Fruit fly (Drosophila melanogaster) whole organism, embryonic: ENCODE measurements around the gene mRpS31.

Experiments used
- Aef1 ChIP-seq: fragments of 200-800 bp; sonication (Bioruptor generic); IDR thresholded peaks from 3 replicates; pipeline ENCODE4 v1.3.6; 2022; ENCODE audit warnings: missing biosample characterization, missing genetic modification characterization
- CG1024 ChIP-seq: fragments of 200-800 bp; sonication (Bioruptor generic); IDR thresholded peaks from 2 replicates; pipeline ENCODE4 v1.3.6; 2022; ENCODE audit warnings: missing biosample characterization, missing genetic modification characterization
- CG10959 ChIP-seq: fragments of 200-800 bp; sonication (Bioruptor generic); IDR thresholded peaks from 2 replicates; pipeline ENCODE4 v1.3.6; 2022; ENCODE audit warnings: missing biosample characterization, missing genetic modification characterization
- CG11247 ChIP-seq: fragments of 200-800 bp; sonication (Bioruptor generic); IDR thresholded peaks from 2 replicates; pipeline ENCODE4 v1.3.6; 2022; ENCODE audit warnings: missing biosample characterization, missing genetic modification characterization
- CG12071 ChIP-seq: fragments of 200-800 bp; sonication (Bioruptor generic); optimal IDR thresholded peaks from 3 replicates; lab custom pipeline; 2018; ENCODE audit warnings: missing biosample characterization, mild to moderate bottlenecking, missing genetic modification characterization
- CG12236 ChIP-seq: fragments of 200-800 bp; sonication (Bioruptor generic); optimal IDR thresholded peaks from 2 replicates; lab custom pipeline; 2016; ENCODE audit warnings: missing biosample characterization, missing genetic modification characterization
- CG14667 ChIP-seq: fragments of 200-800 bp; sonication (Bioruptor generic); IDR thresholded peaks from 2 replicates; pipeline ENCODE4 v1.3.6; 2022; ENCODE audit warnings: missing biosample characterization, missing genetic modification characterization
- CG17568 ChIP-seq: fragments of 200-800 bp; sonication (Bioruptor generic); optimal IDR thresholded peaks from 2 replicates; lab custom pipeline; 2018; ENCODE audit warnings: missing biosample characterization, mild to moderate bottlenecking, missing genetic modification characterization, moderate library complexity
- CG2678 ChIP-seq: fragments of 200-800 bp; sonication (Bioruptor generic); optimal IDR thresholded peaks from 3 replicates; lab custom pipeline; 2019; ENCODE audit warnings: missing biosample characterization, mild to moderate bottlenecking, missing genetic modification characterization, moderate library complexity
- CG31388 ChIP-seq: fragments of 200-800 bp; sonication (Bioruptor generic); optimal IDR thresholded peaks from 2 replicates; lab custom pipeline; 2016; ENCODE audit warnings: missing biosample characterization, missing genetic modification characterization
- CG32767 ChIP-seq: fragments of 200-800 bp; sonication (Bioruptor generic); IDR thresholded peaks from 2 replicates; pipeline ENCODE4 v1.3.6; 2022; ENCODE audit warnings: missing biosample characterization, missing genetic modification characterization
- CG33213 ChIP-seq: fragments of 200-800 bp; sonication (Bioruptor generic); optimal IDR thresholded peaks from 3 replicates; lab custom pipeline; 2016; ENCODE audit warnings: missing biosample characterization, missing genetic modification characterization
- CG6175 ChIP-seq: fragments of 200-800 bp; sonication (Bioruptor generic); IDR thresholded peaks from 3 replicates; pipeline ENCODE4 v1.3.6; 2022; ENCODE audit warnings: missing biosample characterization, missing genetic modification characterization
- CG7357 ChIP-seq: fragments of 200-800 bp; sonication (Bioruptor generic); IDR thresholded peaks from 3 replicates; pipeline ENCODE4 v1.3.6; 2022; ENCODE audit warnings: missing biosample characterization, missing genetic modification characterization
- CG7928 ChIP-seq: fragments of 200-800 bp; sonication (Bioruptor generic); optimal IDR thresholded peaks from 2 replicates; lab custom pipeline; 2017; ENCODE audit warnings: missing biosample characterization, mild to moderate bottlenecking, missing genetic modification characterization
- CG8924 ChIP-seq: fragments of 200-800 bp; optimal IDR thresholded peaks from 3 replicates; lab custom pipeline; 2019; ENCODE audit warnings: missing biosample characterization, mild to moderate bottlenecking, missing genetic modification characterization, moderate library complexity
- D19B ChIP-seq: fragments of 200-800 bp; sonication (Bioruptor generic); optimal IDR thresholded peaks from 2 replicates; lab custom pipeline; 2017; ENCODE audit warnings: missing biosample characterization, mild to moderate bottlenecking, missing genetic modification characterization
- Deaf1 ChIP-seq: fragments of 200-800 bp; optimal IDR thresholded peaks from 3 replicates; lab custom pipeline; 2019; ENCODE audit warnings: missing biosample characterization, mild to moderate bottlenecking, missing genetic modification characterization, moderate library complexity
- Doc3 ChIP-seq: fragments of 200-800 bp; sonication (Bioruptor generic); IDR thresholded peaks from 3 replicates; pipeline ENCODE4 v1.3.6; 2022; ENCODE audit warnings: missing biosample characterization, missing genetic modification characterization; ENCODE audit not compliant: partially characterized antibody
- H15 ChIP-seq: fragments of 200-800 bp; sonication (Bioruptor generic); IDR thresholded peaks from 3 replicates; pipeline ENCODE4 v1.3.6; 2022; ENCODE audit warnings: missing biosample characterization, missing genetic modification characterization
- HLH4C ChIP-seq: fragments of 200-800 bp; sonication (Bioruptor generic); IDR thresholded peaks from 3 replicates; pipeline ENCODE4 v1.3.6; 2022; ENCODE audit warnings: missing biosample characterization, missing genetic modification characterization; ENCODE audit not compliant: partially characterized antibody
- HLH54F ChIP-seq: fragments of 200-800 bp; sonication (Bioruptor generic); optimal IDR thresholded peaks from 3 replicates; lab custom pipeline; 2016; ENCODE audit warnings: missing biosample characterization, missing genetic modification characterization
- MBD-R2 ChIP-seq: fragments of 200-800 bp; sonication (Bioruptor generic); IDR thresholded peaks from 2 replicates; pipeline ENCODE4 v1.3.6; 2022; ENCODE audit warnings: missing biosample characterization, missing genetic modification characterization
- Meics ChIP-seq: fragments of 200-800 bp; sonication (Bioruptor generic); optimal IDR thresholded peaks from 2 replicates; lab custom pipeline; 2017; ENCODE audit warnings: missing biosample characterization, mild to moderate bottlenecking, missing genetic modification characterization
- Mrtf ChIP-seq: fragments of 200-800 bp; sonication (Bioruptor generic); IDR thresholded peaks from 3 replicates; pipeline ENCODE4 v1.3.6; 2022; ENCODE audit warnings: missing biosample characterization, missing genetic modification characterization
- Nf-YA ChIP-seq: fragments of 200-800 bp; sonication (Bioruptor generic); IDR thresholded peaks from 2 replicates; pipeline ENCODE4 v1.3.6; 2022; ENCODE audit warnings: missing biosample characterization, missing genetic modification characterization
- Side ChIP-seq: fragments of 200-800 bp; sonication (Bioruptor generic); optimal IDR thresholded peaks from 2 replicates; lab custom pipeline; 2016; ENCODE audit warnings: missing biosample characterization, missing genetic modification characterization
- TFAM ChIP-seq: fragments of 200-800 bp; sonication (Bioruptor generic); optimal IDR thresholded peaks from 2 replicates; lab custom pipeline; 2017; ENCODE audit warnings: missing biosample characterization, missing genetic modification characterization, inconsistent platforms
- Tbp ChIP-seq: fragments of >200 bp; optimal IDR thresholded peaks from 2 replicates; lab custom pipeline; 2018; ENCODE audit warnings: missing biosample characterization, missing genetic modification characterization
- ab ChIP-seq: fragments of 200-800 bp; sonication (Bioruptor generic); optimal IDR thresholded peaks from 2 replicates; lab custom pipeline; 2016; ENCODE audit warnings: missing biosample characterization, missing genetic modification characterization
- ac ChIP-seq: fragments of 200-800 bp; sonication (Bioruptor generic); optimal IDR thresholded peaks from 3 replicates; lab custom pipeline; 2017; ENCODE audit warnings: missing biosample characterization, mild to moderate bottlenecking, missing genetic modification characterization
- disco-r ChIP-seq: fragments of 200-800 bp; sonication (Bioruptor generic); optimal IDR thresholded peaks from 2 replicates; lab custom pipeline; 2016; ENCODE audit warnings: missing biosample characterization, missing genetic modification characterization
- dmrt11E ChIP-seq: fragments of 200-800 bp; sonication (Bioruptor generic); optimal IDR thresholded peaks from 3 replicates; lab custom pipeline; 2018; ENCODE audit warnings: missing biosample characterization, mild to moderate bottlenecking, missing genetic modification characterization, moderate library complexity
- dpn ChIP-seq, 2 experiments: fragments of 200-800 bp; sonication (Bioruptor generic); optimal IDR thresholded peaks; 3 replicates each; lab custom pipeline; 2016; ENCODE audit warnings: missing biosample characterization in 2 of 2, missing genetic modification characterization in 2 of 2
- gro ChIP-seq: fragments of 200-800 bp; sonication (Bioruptor generic); optimal IDR thresholded peaks from 2 replicates; lab custom pipeline; 2016; ENCODE audit warnings: missing biosample characterization, missing genetic modification characterization
- gsb ChIP-seq: fragments of 200-800 bp; sonication (Bioruptor generic); IDR thresholded peaks from 2 replicates; pipeline ENCODE4 v1.3.6; 2022; ENCODE audit warnings: missing biosample characterization, missing genetic modification characterization
- gsb-n ChIP-seq: fragments of 200-800 bp; sonication (Bioruptor generic); optimal IDR thresholded peaks from 3 replicates; lab custom pipeline; 2018; ENCODE audit warnings: missing biosample characterization, mild to moderate bottlenecking, missing genetic modification characterization
- hbn ChIP-seq: fragments of 200-800 bp; sonication (Bioruptor generic); IDR thresholded peaks from 2 replicates; pipeline ENCODE4 v1.3.6; 2022; ENCODE audit warnings: missing biosample characterization, missing genetic modification characterization; ENCODE audit not compliant: partially characterized antibody
- her ChIP-seq: fragments of 200-800 bp; sonication (Bioruptor generic); optimal IDR thresholded peaks from 2 replicates; lab custom pipeline; 2016; ENCODE audit warnings: missing biosample characterization, missing genetic modification characterization
- lola ChIP-seq, 3 experiments: fragments of >200 bp in 2 of 3; fragments of 200-800 bp in 1 of 3; sonication (Bioruptor generic) in 1 of 3; optimal IDR thresholded peaks; 2 replicates each; lab custom pipeline; 2017 to 2019; ENCODE audit warnings: missing biosample characterization in 3 of 3, missing genetic modification characterization in 3 of 3, mild to moderate bottlenecking in 1 of 3, moderate library complexity in 1 of 3
- lov ChIP-seq, 2 experiments: fragments of 200-800 bp in 1 of 2; fragments of >200 bp in 1 of 2; sonication (Bioruptor generic) in 1 of 2; IDR thresholded peaks in 1 of 2; optimal IDR thresholded peaks in 1 of 2; 2 replicates in 1 of 2; 3 replicates in 1 of 2; pipeline versions ENCODE4 v1.3.6 to Lab custom; 2017 to 2022; ENCODE audit warnings: missing biosample characterization in 1 of 2, missing genetic modification characterization in 1 of 2
- maf-S ChIP-seq: fragments of 200-800 bp; sonication (Bioruptor generic); optimal IDR thresholded peaks from 2 replicates; lab custom pipeline; 2016; ENCODE audit warnings: missing biosample characterization, missing genetic modification characterization
- nom ChIP-seq: fragments of 200-800 bp; sonication (Bioruptor generic); optimal IDR thresholded peaks from 2 replicates; lab custom pipeline; 2017; ENCODE audit warnings: missing biosample characterization, missing genetic modification characterization, mild to moderate bottlenecking, moderate library complexity, missing genetic modification reagents
- psq ChIP-seq: fragments of 200-800 bp; sonication (Bioruptor generic); optimal IDR thresholded peaks from 2 replicates; lab custom pipeline; 2017; ENCODE audit warnings: missing biosample characterization, missing genetic modification characterization
- rib ChIP-seq: fragments of 200-800 bp; sonication (Bioruptor generic); IDR thresholded peaks from 2 replicates; pipeline ENCODE4 v1.3.6; 2022; ENCODE audit warnings: missing biosample characterization, missing genetic modification characterization
- sens-2 ChIP-seq: fragments of 200-800 bp; sonication (Bioruptor generic); IDR thresholded peaks from 2 replicates; pipeline ENCODE4 v1.3.6; 2022; ENCODE audit warnings: missing biosample characterization, missing genetic modification characterization
- seq ChIP-seq: fragments of 200-800 bp; sonication (Bioruptor generic); IDR thresholded peaks from 2 replicates; pipeline ENCODE4 v1.3.6; 2022; ENCODE audit warnings: missing biosample characterization, missing genetic modification characterization
- sr ChIP-seq: fragments of 200-800 bp; sonication (Bioruptor generic); IDR thresholded peaks from 3 replicates; pipeline ENCODE4 v1.3.6; 2022; ENCODE audit warnings: missing biosample characterization, missing genetic modification characterization
- stwl ChIP-seq: fragments of 200-800 bp; sonication (Bioruptor generic); optimal IDR thresholded peaks from 3 replicates; lab custom pipeline; 2018; ENCODE audit warnings: missing biosample characterization, mild to moderate bottlenecking, missing genetic modification characterization, moderate library complexity

mRpS31 gene

dm6 chr3L:16049955-16050886 lies 45.2 kb downstream of the mRpS31 start (continued):
- TF ChIP-seq D19B (GFP tag; lab: Kevin White, UChicago) (peak; percentile 13), CG17568 (peak; percentile 58), CG33213 (GFP tag; lab: Kevin White, UChicago) (no peak), H15 (GFP tag; lab: Robert Waterston, UW) (no peak), disco-r (GFP tag; lab: Kevin White, UChicago) (no peak), CG14667 (GFP tag; lab: Robert Waterston, UW) (no peak), rib (GFP tag; lab: Robert Waterston, UW) (peak; percentile 38; the same call in 1 of the 2 replicates), her (GFP tag; lab: Kevin White, UChicago) (no peak), Meics (GFP tag; lab: Kevin White, UChicago) (peak; percentile 44), CG10959 (GFP tag; lab: Robert Waterston, UW) (0 out of 2 replicates have a peak, but pooled peaks have one; percentile 12), gsb-n (tag; lab: Kevin White, UChicago) (peak; percentile 3), Tbp (GFP tag; lab: Kevin White, UChicago) (no peak), seq (GFP tag; lab: Robert Waterston, UW) (peak; percentile 60; the same call in 1 of the 2 replicates), CG7357 (GFP tag; lab: Robert Waterston, UW) (no peak), Doc3 (no peak), CG31388 (GFP tag; lab: Kevin White, UChicago) (no peak), hbn (no peak), nom (GFP tag; lab: Kevin White, UChicago) (peak; percentile 64), CG1024 (GFP tag; lab: Robert Waterston, UW) (no peak), dpn (GFP tag; optimal IDR thresholded peaks at IDR 0.05; lab: Kevin White, UChicago) (peak in 1 of 2 experiments; percentile 10), gsb (GFP tag; lab: Robert Waterston, UW) (no peak), dmrt11E (tag; lab: Kevin White, UChicago) (peak; percentile 13), TFAM (no peak), sr (GFP tag; lab: Robert Waterston, UW) (0 out of 3 replicates have a peak, but pooled peaks have one; percentile 11), stwl (tag; lab: Kevin White, UChicago) (no peak), CG8924 (tag; lab: Kevin White, UChicago) (peak; percentile 44), Mrtf (GFP tag; lab: Robert Waterston, UW) (no peak), lola (GFP tag; optimal IDR thresholded peaks at IDR 0.05; lab: Kevin White, UChicago) (peak in 1 of 3 experiments; percentile 12), CG6175 (GFP tag; lab: Robert Waterston, UW) (no peak), lov (optimal IDR thresholded peaks at IDR 0.05; lab: Kevin White, UChicago) (no peak), lov (GFP tag; IDR thresholded peaks at IDR 0.05; lab: Robert Waterston, UW) (peak; percentile 31; the same call in 2 of the 3 replicates), maf-S (GFP tag; lab: Kevin White, UChicago) (no peak), Nf-YA (GFP tag; lab: Robert Waterston, UW) (no peak), psq (GFP tag; lab: Kevin White, UChicago) (peak; percentile 48), HLH54F (GFP tag; lab: Kevin White, UChicago) (no peak), MBD-R2 (GFP tag; lab: Robert Waterston, UW) (peak; percentile 28), sens-2 (GFP tag; lab: Robert Waterston, UW) (no peak), gro (GFP tag; lab: Kevin White, UChicago) (no peak), CG2678 (tag; lab: Kevin White, UChicago) (peak; percentile 59), CG12236 (GFP tag; lab: Kevin White, UChicago) (no peak), CG11247 (GFP tag; lab: Robert Waterston, UW) (no peak; the same call in 1 of the 2 replicates), ab (GFP tag; lab: Kevin White, UChicago) (no peak), CG32767 (GFP tag; lab: Robert Waterston, UW) (no peak), CG7928 (GFP tag; lab: Kevin White, UChicago) (no peak), CG12071 (peak; percentile 66), Deaf1 (tag; lab: Kevin White, UChicago) (peak; percentile 76), ac (GFP tag; lab: Kevin White, UChicago) (no peak), Aef1 (GFP tag; lab: Robert Waterston, UW) (no peak), Side (GFP tag; lab: Kevin White, UChicago) (no peak), HLH4C (no peak)
